Worm (Caenorhabditis elegans) whole organism, dauer: ENCODE data around the gene ttc-4.

Experiments used
- unc-62 ChIP-seq: sonication (generic microtip); optimal IDR thresholded peaks from 2 replicates; lab custom pipeline; 2017; ENCODE audit warnings: missing biosample characterization, missing genetic modification reagents, missing genetic modification characterization

The ttc-4 gene

ce11 chrII:5577060-5577459, 17.5 kb upstream of the ttc-4 start:
- TF ChIP-seq unc-62 (GFP tag; lab: Kevin White, UChicago) = no peak

ce11 chrII:5578035-5578434, 16.5 kb upstream of the ttc-4 start, which contains the start of gene T25E4.1:
TSS of gene T25E4.1 (plus strand) at chrII:5578335.
- no peak for TF ChIP-seq unc-62 (GFP tag; lab: Kevin White, UChicago)

- TF ChIP-seq unc-62 (GFP tag; lab: Kevin White, UChicago) = no peak
Measured at ce11 chrII:5578714-5579113, 15.8 kb upstream of the ttc-4 start.

ce11 chrII:5579236-5579635, 15.3 kb upstream of the ttc-4 start:
- no peak for TF ChIP-seq unc-62 (GFP tag; lab: Kevin White, UChicago)

ce11 chrII:5582309-5582708, 12.2 kb upstream of the ttc-4 start, which contains the start of gene T25E4.2:
TSS of gene T25E4.2 (minus strand) at chrII:5582409.
- no peak for TF ChIP-seq unc-62 (GFP tag; lab: Kevin White, UChicago)

- no peak for TF ChIP-seq unc-62 (GFP tag; lab: Kevin White, UChicago)
Measured at ce11 chrII:5585788-5586187, 8.7 kb upstream of the ttc-4 start, which contains the start of gene lys-8. TSS of gene lys-8 (plus strand) at chrII:5586178.

- no peak for TF ChIP-seq unc-62 (GFP tag; lab: Kevin White, UChicago)
Measured at ce11 chrII:5587794-5588193, 6.7 kb upstream of the ttc-4 start.

- no peak for TF ChIP-seq unc-62 (GFP tag; lab: Kevin White, UChicago)
Measured at ce11 chrII:5589690-5590089, 4.8 kb upstream of the ttc-4 start, which contains the start of gene C17G10.13. TSS of gene C17G10.13 (minus strand) at chrII:5589790.

ce11 chrII:5591558-5591957, 3.0 kb upstream of the ttc-4 start:
- TF ChIP-seq unc-62 (GFP tag; lab: Kevin White, UChicago) = no peak

- TF ChIP-seq unc-62 (GFP tag; lab: Kevin White, UChicago) = no peak
Measured at ce11 chrII:5592857-5593256, 1.7 kb upstream of the ttc-4 start.

- TF ChIP-seq unc-62 (GFP tag; lab: Kevin White, UChicago) = no peak
Measured at ce11 chrII:5593377-5593932, 1.1 kb upstream of the ttc-4 start, which contains the start of gene cdc-14. TSS of gene cdc-14 (minus strand) at chrII:5593427.

ce11 chrII:5596247-5596646, 1.7 kb downstream of the ttc-4 start, which contains the start of gene C17G10.1:
TSS of gene C17G10.1 (plus strand) at chrII:5596547.
- no peak for TF ChIP-seq unc-62 (GFP tag; lab: Kevin White, UChicago)

- TF ChIP-seq unc-62 (GFP tag; lab: Kevin White, UChicago) = no peak
Measured at ce11 chrII:5599326-5600044, 5.0 kb downstream of the ttc-4 start, which contains the start of gene C17G10.10. TSS of gene C17G10.10 (minus strand) at chrII:5599376.

- no peak for TF ChIP-seq unc-62 (GFP tag; lab: Kevin White, UChicago)
Measured at ce11 chrII:5603194-5603593, 8.7 kb downstream of the ttc-4 start, which contains the start of gene C17G10.6. TSS of gene C17G10.6 (minus strand) at chrII:5603294.

- TF ChIP-seq unc-62 (GFP tag; lab: Kevin White, UChicago) = no peak
Measured at ce11 chrII:5604441-5604840, 9.9 kb downstream of the ttc-4 start.

ce11 chrII:5605538-5605945, 11.0 kb downstream of the ttc-4 start:
- no peak for TF ChIP-seq unc-62 (GFP tag; lab: Kevin White, UChicago)
